Worm (Caenorhabditis elegans) whole organism, L3 larva: Measurements from ENCODE around the gene H20J04.4.

Experiments
- elt-3 ChIP-seq, 3 experiments: fragments of 150-350 bp in 1 of 3; sonication (generic microtip) in 2 of 3; optimal IDR thresholded peaks; 2 replicates in 2 of 3; 4 replicates in 1 of 3; lab custom pipeline; 2014 to 2017; ENCODE audit warnings: missing biosample characterization in 3 of 3, missing genetic modification characterization in 3 of 3
- jun-1 ChIP-seq: fragments of 150-350 bp; optimal IDR thresholded peaks from 2 replicates; lab custom pipeline; 2014; ENCODE audit warnings: missing biosample characterization, missing genetic modification reagents, missing genetic modification characterization
- nhr-43 ChIP-seq: sonication (generic microtip); optimal IDR thresholded peaks from 2 replicates; lab custom pipeline; 2016; ENCODE audit warnings: mild to moderate bottlenecking, missing genetic modification characterization, missing compliant biosample characterization; ENCODE audit not compliant: poor library complexity, severe bottlenecking
- ztf-4 ChIP-seq: fragments of 150-350 bp; optimal IDR thresholded peaks from 2 replicates; lab custom pipeline; 2014; ENCODE audit warnings: missing biosample characterization, missing genetic modification characterization

- TF ChIP-seq nhr-43 (tag; lab: Kevin White, UChicago) (peak; percentile 21), ztf-4 (tag; lab: Kevin White, UChicago) (no peak), elt-3 (tag; optimal IDR thresholded peaks at IDR 0.05; lab: Kevin White, UChicago) (no peak), jun-1 (no peak)
These were observed 43.6 kb downstream of the H20J04.4 start, which contains the start of gene paic-1 for ce11 chrII:4372406-4372805.
